Worm (Caenorhabditis elegans): ENCODE data around the gene bca-2.

Gene bca-2

DNA sequence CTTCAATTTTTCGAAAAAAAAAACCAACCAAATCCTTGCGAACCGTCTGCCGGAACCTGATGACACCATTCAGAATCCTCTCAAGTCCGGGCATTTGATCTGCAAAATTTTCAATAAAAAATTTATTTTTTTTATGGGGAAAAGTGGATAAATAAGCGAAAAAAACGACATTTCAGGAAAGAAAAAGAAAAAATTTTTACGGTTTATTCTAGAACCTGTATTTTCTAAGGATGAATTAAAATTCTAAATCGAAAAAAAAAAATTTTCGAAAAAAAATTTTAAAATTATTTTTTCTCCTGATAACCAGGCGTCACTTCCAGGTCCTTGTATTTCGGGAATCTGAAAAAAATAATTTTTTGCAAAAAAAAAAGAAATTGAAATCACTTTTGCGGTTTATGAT lies at the start of gene bca-2:
TSS of gene bca-2 (minus strand) at position 101 of the 400 bp plus-strand sequence.
- no peak for TF ChIP-seq ham-2 (GFP tag; optimal IDR thresholded peaks at IDR 0.05)
- no peak for TF ChIP-seq zip-8 (tag; optimal IDR thresholded peaks at IDR 0.05)
- TF ChIP-seq ces-1 (GFP tag; optimal IDR thresholded peaks at IDR 0.05): no peak
- no peak for TF ChIP-seq ceh-43 (GFP tag; optimal IDR thresholded peaks at IDR 0.05)
- TF ChIP-seq unc-39 (tag; optimal IDR thresholded peaks at IDR 0.05): no peak
- TF ChIP-seq flh-1 (GFP tag; optimal IDR thresholded peaks at IDR 0.05): no peak
- no peak for TF ChIP-seq tbx-8 (GFP tag; optimal IDR thresholded peaks at IDR 0.05)
- no peak for TF ChIP-seq cnd-1 (tag; optimal IDR thresholded peaks at IDR 0.05)
- no peak for TF ChIP-seq elt-1 (tag; optimal IDR thresholded peaks at IDR 0.05; ENCODE audit: borderline replicate concordance, insufficient read depth)
- no peak for TF ChIP-seq ztf-11 (tag; optimal IDR thresholded peaks at IDR 0.05)
- no peak for TF ChIP-seq M03D4.4 (tag; optimal IDR thresholded peaks at IDR 0.05)
- TF ChIP-seq pha-4 (tag; optimal IDR thresholded peaks at IDR 0.05): no peak
- TF ChIP-seq mep-1 (tag; optimal IDR thresholded peaks at IDR 0.05): no peak
- no peak for TF ChIP-seq drap-1 (GFP tag; optimal IDR thresholded peaks at IDR 0.05)
- no peak for TF ChIP-seq blmp-1 (tag; optimal IDR thresholded peaks at IDR 0.05)
- no peak for TF ChIP-seq bed-3 (GFP tag; optimal IDR thresholded peaks at IDR 0.05)

DNA sequence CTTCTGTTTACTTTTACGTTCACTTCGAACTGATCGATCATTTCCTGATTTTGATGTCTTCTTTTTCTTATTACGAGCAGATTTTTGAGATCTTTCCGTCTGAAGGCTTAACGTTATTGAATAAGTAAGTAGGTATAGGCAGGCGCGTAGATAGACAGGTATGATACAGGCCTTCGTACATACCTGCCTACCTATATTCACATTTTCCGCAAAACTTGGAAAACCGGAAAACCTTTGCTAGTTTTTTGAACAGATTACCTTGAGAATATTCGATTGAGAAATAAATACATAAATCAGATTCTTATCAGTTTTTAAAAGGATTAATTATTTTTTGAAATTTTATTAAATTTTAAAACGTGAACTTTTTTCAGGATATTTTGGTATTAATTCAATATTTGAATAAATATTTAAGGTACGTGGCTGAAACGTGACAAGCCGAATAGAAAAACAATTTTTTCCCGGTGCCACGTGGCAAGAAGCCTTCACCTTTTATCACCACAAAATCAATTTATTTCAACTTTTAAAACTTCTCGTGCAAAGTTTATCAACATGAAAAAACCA lies 31.1 kb upstream of the bca-2 start, which contains the start of the genes Y116A8C.37 and Y116A8C.38:
TSS of gene Y116A8C.37 (minus strand) at position 101 of the 561 bp plus-strand sequence.
TSS of gene Y116A8C.38 (plus strand) at position 511 of the 561 bp plus-strand sequence.
- no peak for TF ChIP-seq ztf-11 (tag; optimal IDR thresholded peaks at IDR 0.05)
- TF ChIP-seq M03D4.4 (tag; optimal IDR thresholded peaks at IDR 0.05): no peak
- TF ChIP-seq pha-4 (tag; optimal IDR thresholded peaks at IDR 0.05): no peak
- no peak for TF ChIP-seq lsy-2 (tag; optimal IDR thresholded peaks at IDR 0.05)
- no peak for TF ChIP-seq sptf-1 (tag; optimal IDR thresholded peaks at IDR 0.05)
- TF ChIP-seq ceh-39 (tag; optimal IDR thresholded peaks at IDR 0.05): no peak

DNA sequence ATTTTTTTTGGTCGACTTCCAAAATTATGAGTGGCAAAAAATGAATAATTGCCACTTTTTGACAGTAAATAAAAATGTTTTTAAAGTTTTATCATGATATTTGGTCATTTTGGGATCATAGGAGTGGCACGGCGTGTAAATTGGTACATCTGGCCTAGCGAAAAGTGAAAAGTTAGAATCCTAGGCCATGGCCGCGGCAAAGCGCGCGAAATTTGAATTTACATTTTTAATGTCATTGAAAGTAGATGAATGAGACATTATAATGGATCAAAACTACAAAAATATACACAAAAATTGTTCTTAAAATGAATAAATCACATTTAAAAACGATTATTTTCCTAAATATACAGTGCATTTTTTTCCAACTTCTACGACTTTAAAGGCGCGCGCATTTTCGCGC lies 26.5 kb upstream of the bca-2 start:
- TF ChIP-seq ces-1 (GFP tag; optimal IDR thresholded peaks at IDR 0.05) (no peak), ceh-39 (tag; optimal IDR thresholded peaks at IDR 0.05) (no peak), ztf-11 (tag; optimal IDR thresholded peaks at IDR 0.05) (no peak), nhr-28 (tag; optimal IDR thresholded peaks at IDR 0.05) (no peak), M03D4.4 (tag; optimal IDR thresholded peaks at IDR 0.05) (no peak), hlh-1 (tag; optimal IDR thresholded peaks at IDR 0.05) (no peak), ceh-43 (GFP tag; optimal IDR thresholded peaks at IDR 0.05) (no peak), pha-4 (tag; optimal IDR thresholded peaks at IDR 0.05) (no peak), flh-1 (GFP tag; optimal IDR thresholded peaks at IDR 0.05) (no peak), mls-2 (tag; optimal IDR thresholded peaks at IDR 0.05) (no peak), lin-32 (GFP tag; optimal IDR thresholded peaks at IDR 0.05) (no peak), mep-1 (tag; optimal IDR thresholded peaks at IDR 0.05) (no peak), lin-13 (tag; optimal IDR thresholded peaks at IDR 0.05) (no peak), unc-39 (tag; optimal IDR thresholded peaks at IDR 0.05) (no peak), sptf-1 (tag; optimal IDR thresholded peaks at IDR 0.05) (no peak), cnd-1 (tag; optimal IDR thresholded peaks at IDR 0.05) (no peak), tbx-8 (GFP tag; optimal IDR thresholded peaks at IDR 0.05) (no peak), nhr-237 (tag; optimal IDR thresholded peaks at IDR 0.05) (no peak), nhr-12 (tag; optimal IDR thresholded peaks at IDR 0.05) (no peak), lsy-2 (tag; optimal IDR thresholded peaks at IDR 0.05) (no peak)

DNA sequence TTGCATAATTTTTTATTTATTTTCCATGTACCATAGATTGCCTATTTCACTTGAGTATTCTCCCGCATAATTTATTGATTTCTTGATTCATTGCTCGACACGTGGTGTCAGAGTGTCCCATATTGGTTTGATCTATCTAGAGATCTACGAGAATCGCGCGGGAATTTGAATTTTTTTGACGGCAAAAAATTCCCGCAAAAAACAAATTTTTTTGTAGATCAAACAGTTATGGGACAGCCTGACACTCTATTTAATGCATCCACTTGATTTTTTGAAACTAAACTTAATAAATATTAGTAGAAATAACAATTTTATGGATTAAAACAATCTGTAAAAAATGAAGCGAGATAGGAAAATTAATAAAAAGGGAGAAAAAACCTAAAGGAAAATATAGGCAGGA lies 25.9 kb upstream of the bca-2 start:
- TF ChIP-seq bed-3 (GFP tag; optimal IDR thresholded peaks at IDR 0.05) (no peak), elt-3 (tag; optimal IDR thresholded peaks at IDR 0.05) (no peak), M03D4.4 (tag; optimal IDR thresholded peaks at IDR 0.05) (no peak), blmp-1 (tag; optimal IDR thresholded peaks at IDR 0.05) (no peak), unc-62 (GFP tag; optimal IDR thresholded peaks at IDR 0.05) (no peak), snpc-4 (tag; optimal IDR thresholded peaks at IDR 0.05) (no peak), tbx-8 (GFP tag; optimal IDR thresholded peaks at IDR 0.05) (no peak), sptf-1 (tag; optimal IDR thresholded peaks at IDR 0.05) (no peak), mls-2 (tag; optimal IDR thresholded peaks at IDR 0.05) (no peak)

DNA sequence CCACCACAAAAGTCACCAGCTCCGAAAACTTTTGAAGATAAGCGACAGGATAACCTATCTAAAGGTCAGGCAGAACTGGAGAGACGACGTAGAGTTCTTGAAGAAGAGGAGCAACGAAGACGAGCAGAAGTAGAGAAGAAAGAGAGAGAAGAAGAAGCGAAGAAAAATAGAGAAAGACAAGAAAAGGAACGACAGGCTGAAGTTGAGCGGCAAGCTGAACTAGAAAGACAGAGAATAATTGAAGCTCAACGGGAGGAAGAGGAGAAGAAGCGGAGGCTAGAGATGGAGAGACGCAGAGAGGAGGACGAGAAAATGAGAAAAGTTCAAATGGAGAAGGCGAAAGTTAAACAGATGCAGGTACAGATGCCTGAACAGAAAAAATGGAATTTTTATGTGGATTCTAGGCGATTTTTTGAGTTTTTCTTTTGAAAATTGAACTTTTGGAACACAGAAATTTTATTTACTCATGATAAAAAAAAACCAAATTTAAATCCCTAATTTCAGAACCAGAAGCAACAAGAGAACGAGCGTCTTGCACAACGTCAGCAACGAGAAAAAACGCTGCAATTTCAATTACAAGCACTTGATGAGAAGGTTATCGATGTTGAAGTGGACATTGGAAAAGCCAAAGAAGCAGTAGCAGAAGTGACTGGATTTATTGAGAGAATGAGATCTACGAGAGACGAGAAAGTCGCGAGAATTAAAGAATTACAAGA lies 21.2 kb upstream of the bca-2 start:
- TF ChIP-seq snpc-4 (tag; optimal IDR thresholded peaks at IDR 0.05) (no peak), ces-1 (GFP tag; optimal IDR thresholded peaks at IDR 0.05) (peak; percentile 33)
